Fruit fly (Drosophila melanogaster) whole organism, wandering third instar larva: ENCODE results near the gene CG7298.

ENCODE experiments used
- Abd-B ChIP-seq: fragments of >200 bp; optimal IDR thresholded peaks from 2 replicates; lab custom pipeline; 2017; ENCODE audit warnings: missing biosample characterization, missing genetic modification characterization
- CG32264 ChIP-seq: fragments of 200-800 bp; sonication (Bioruptor generic); optimal IDR thresholded peaks from 2 replicates; lab custom pipeline; 2016; ENCODE audit warnings: missing biosample characterization, missing genetic modification characterization
- CrebA ChIP-seq: fragments of 200-800 bp; sonication (Bioruptor generic); optimal IDR thresholded peaks from 2 replicates; lab custom pipeline; 2016; ENCODE audit warnings: missing biosample characterization, mild to moderate bottlenecking, missing genetic modification characterization, borderline replicate concordance
- Dfd ChIP-seq: fragments of >200 bp; optimal IDR thresholded peaks from 2 replicates; lab custom pipeline; 2017; ENCODE audit warnings: missing biosample characterization, missing genetic modification characterization
- Dif ChIP-seq: fragments of 200-275, 200-300 bp; sonication (Bioruptor generic); optimal IDR thresholded peaks from 2 replicates; lab custom pipeline; 2018; ENCODE audit warnings: missing biosample characterization, missing genetic modification characterization; ENCODE audit not compliant: partially characterized antibody
- HLH106 ChIP-seq: fragments of 200-800 bp; optimal IDR thresholded peaks from 3 replicates; lab custom pipeline; 2019; ENCODE audit warnings: missing biosample characterization, mild to moderate bottlenecking, missing genetic modification characterization, moderate library complexity
- Hr78 ChIP-seq: fragments of >200 bp; optimal IDR thresholded peaks from 2 replicates; lab custom pipeline; 2017; ENCODE audit warnings: missing biosample characterization, missing genetic modification characterization
- Hr83 ChIP-seq: fragments of 200-300 bp; sonication (Bioruptor generic); optimal IDR thresholded peaks from 2 replicates; lab custom pipeline; 2016; ENCODE audit warnings: missing biosample characterization, mild to moderate bottlenecking, missing genetic modification characterization, moderate library complexity; ENCODE audit not compliant: poor library complexity, severe bottlenecking
- Jra ChIP-seq: sonication (Bioruptor generic); optimal IDR thresholded peaks from 2 replicates; lab custom pipeline; 2016; ENCODE audit warnings: missing biosample characterization, missing genetic modification characterization
- Myc ChIP-seq: fragments of >200 bp; optimal IDR thresholded peaks from 2 replicates; lab custom pipeline; 2017
- N ChIP-seq: fragments of >200 bp; optimal IDR thresholded peaks from 2 replicates; lab custom pipeline; 2018; ENCODE audit warnings: missing biosample characterization, missing external identifiers, missing genetic modification characterization
- Rel ChIP-seq, 2 experiments: fragments of 200-800 bp; sonication (Bioruptor generic) in 1 of 2; optimal IDR thresholded peaks; 2 replicates in 1 of 2; 3 replicates in 1 of 2; lab custom pipeline; 2016 to 2019; ENCODE audit warnings: mild to moderate bottlenecking in 2 of 2, missing biosample characterization in 2 of 2, missing genetic modification characterization in 2 of 2, moderate library complexity in 1 of 2
- Sp1 ChIP-seq: fragments of 200-800 bp; sonication (Bioruptor generic); optimal IDR thresholded peaks from 3 replicates; lab custom pipeline; 2019; ENCODE audit warnings: missing biosample characterization, mild to moderate bottlenecking, missing genetic modification characterization, moderate library complexity
- Vsx2 ChIP-seq: fragments of 200-300, 225-300 bp; sonication (Bioruptor generic); optimal IDR thresholded peaks from 2 replicates; lab custom pipeline; 2018; ENCODE audit warnings: missing biosample characterization, missing genetic modification characterization; ENCODE audit not compliant: partially characterized antibody
- dl ChIP-seq, 2 experiments: fragments of 175-275, 200-275 bp in 1 of 2; fragments of 200-275 bp in 1 of 2; sonication (Bioruptor generic); optimal IDR thresholded peaks; lab custom pipeline; 2018; ENCODE audit warnings: mild to moderate bottlenecking in 2 of 2, missing biosample characterization in 2 of 2, missing genetic modification characterization in 2 of 2, moderate library complexity in 2 of 2; ENCODE audit not compliant: partially characterized antibody in 2 of 2, insufficient read depth in 1 of 2
- dmrt93B ChIP-seq: fragments of 200-800 bp; sonication (Bioruptor generic); optimal IDR thresholded peaks from 2 replicates; lab custom pipeline; 2018; ENCODE audit warnings: missing biosample characterization, mild to moderate bottlenecking, missing genetic modification characterization
- ey ChIP-seq: fragments of 200-800 bp; sonication (Bioruptor generic); optimal IDR thresholded peaks from 2 replicates; lab custom pipeline; 2016; ENCODE audit warnings: missing biosample characterization, missing genetic modification characterization
- foxo ChIP-seq, 2 experiments: fragments of 200-800 bp; sonication (Bioruptor generic); optimal IDR thresholded peaks; 2 replicates in 1 of 2; 3 replicates in 1 of 2; lab custom pipeline; 2016 to 2017; ENCODE audit warnings: missing biosample characterization in 2 of 2, missing genetic modification characterization in 2 of 2
- fru ChIP-seq: fragments of 200-800 bp; sonication (Bioruptor generic); optimal IDR thresholded peaks from 3 replicates; lab custom pipeline; 2016; ENCODE audit warnings: missing biosample characterization, mild to moderate bottlenecking, missing genetic modification characterization
- h ChIP-seq: fragments of 200-800 bp; sonication (Bioruptor generic); optimal IDR thresholded peaks from 3 replicates; lab custom pipeline; 2016; ENCODE audit warnings: missing biosample characterization, mild to moderate bottlenecking, missing genetic modification characterization
- jim ChIP-seq: fragments of 175-275, 200-325 bp; sonication (Bioruptor generic); optimal IDR thresholded peaks from 2 replicates; lab custom pipeline; 2016; ENCODE audit warnings: missing biosample characterization, mild to moderate bottlenecking, missing genetic modification characterization
- lola ChIP-seq: fragments of >200 bp; optimal IDR thresholded peaks from 2 replicates; lab custom pipeline; 2017; ENCODE audit warnings: missing biosample characterization, missing genetic modification characterization
- psq ChIP-seq: fragments of 200-800 bp; sonication (Bioruptor generic); optimal IDR thresholded peaks from 3 replicates; lab custom pipeline; 2017; ENCODE audit warnings: missing biosample characterization, mild to moderate bottlenecking, missing genetic modification characterization, moderate library complexity
- rgr ChIP-seq: fragments of 200-800 bp; sonication (Bioruptor generic); optimal IDR thresholded peaks from 3 replicates; lab custom pipeline; 2016; ENCODE audit warnings: missing biosample characterization, mild to moderate bottlenecking, missing genetic modification characterization
- sv ChIP-seq: fragments of 200-800 bp; sonication (Bioruptor generic); optimal IDR thresholded peaks from 3 replicates; lab custom pipeline; 2016; ENCODE audit warnings: missing biosample characterization, missing genetic modification characterization
- woc ChIP-seq: sonication (Bioruptor generic); optimal IDR thresholded peaks from 2 replicates; lab custom pipeline; 2016; ENCODE audit warnings: missing biosample characterization, mild to moderate bottlenecking, missing genetic modification characterization

The CG7298 gene

DNA sequence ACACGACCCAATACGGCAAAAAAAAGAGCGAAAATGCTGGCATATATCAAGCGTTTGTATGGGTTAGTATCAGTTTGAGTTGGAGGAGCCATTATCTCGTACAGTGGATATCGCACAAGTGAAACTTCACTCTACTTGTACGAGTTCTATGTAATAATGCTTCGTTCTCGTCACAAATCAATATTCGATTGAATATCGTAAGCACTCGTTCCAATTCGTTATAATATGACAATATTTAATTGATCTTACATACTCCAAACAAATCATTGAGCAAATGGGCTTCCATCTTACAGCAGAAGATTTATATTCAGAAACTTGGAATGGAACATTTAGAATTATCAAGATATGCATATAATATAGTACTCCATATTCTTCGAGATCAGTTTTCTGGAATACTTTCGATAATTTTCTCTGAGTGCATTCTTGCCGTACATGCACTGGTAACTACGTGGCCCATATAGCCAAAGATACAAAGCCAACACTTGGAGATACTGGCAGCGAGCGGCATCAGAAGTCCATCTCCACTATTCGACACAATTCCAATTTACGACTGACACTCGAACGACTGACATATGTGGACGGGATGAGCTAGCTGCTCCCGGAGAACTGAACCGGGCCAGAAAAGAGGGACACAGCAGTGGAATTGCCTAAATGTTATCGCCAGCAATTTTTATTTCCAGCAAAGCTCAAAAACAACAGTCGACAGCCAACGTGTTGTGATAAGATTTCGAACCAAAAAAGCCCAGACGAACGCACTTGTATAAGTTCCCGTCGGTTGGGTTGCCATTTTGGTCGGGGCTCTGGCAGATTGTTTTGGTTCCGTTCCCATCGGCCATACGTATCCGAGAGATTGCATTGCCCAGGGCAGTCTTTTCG, 10.4 kb downstream of the CG7298 start:
- TF ChIP-seq ey (GFP tag; lab: Kevin White, UChicago) (peak; percentile 22), woc (peak; percentile 2), Vsx2 (GFP tag; lab: Kevin White, UChicago) (no peak), h (GFP tag; lab: Kevin White, UChicago) (peak; percentile 5), HLH106 (tag; lab: Kevin White, UChicago) (peak; percentile 20), rgr (peak; percentile 7), jim (GFP tag; lab: Kevin White, UChicago) (no peak), Rel (GFP tag; optimal IDR thresholded peaks at IDR 0.05; lab: Kevin White, UChicago) (no peak), Rel (tag; optimal IDR thresholded peaks at IDR 0.05; lab: Kevin White, UChicago) (peak; percentile 53), psq (GFP tag; lab: Kevin White, UChicago) (peak; percentile 4)

DNA sequence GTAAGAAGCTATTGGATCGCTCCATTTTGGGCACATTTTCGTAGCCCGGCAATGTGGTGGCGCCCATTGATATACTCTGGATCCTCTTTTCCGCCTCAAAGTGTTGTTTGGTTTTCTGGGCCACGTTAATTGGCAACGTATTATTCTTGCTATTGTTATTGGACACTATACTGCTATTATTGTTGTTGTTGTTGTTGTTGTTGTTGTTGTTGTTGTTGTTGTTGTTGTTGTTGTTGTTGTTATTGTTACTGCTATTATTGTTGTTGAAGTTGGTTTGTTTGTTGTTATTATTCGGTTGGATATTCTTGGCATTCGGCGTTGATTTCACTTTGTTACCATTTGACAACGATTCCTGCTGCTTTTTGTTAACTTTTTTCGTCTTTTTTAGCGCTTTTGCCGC, 11.6 kb downstream of the CG7298 start:
- TF ChIP-seq Hr78 (GFP tag; lab: Kevin White, UChicago) (no peak), Dfd (GFP tag; lab: Kevin White, UChicago) (peak; percentile 97)

DNA sequence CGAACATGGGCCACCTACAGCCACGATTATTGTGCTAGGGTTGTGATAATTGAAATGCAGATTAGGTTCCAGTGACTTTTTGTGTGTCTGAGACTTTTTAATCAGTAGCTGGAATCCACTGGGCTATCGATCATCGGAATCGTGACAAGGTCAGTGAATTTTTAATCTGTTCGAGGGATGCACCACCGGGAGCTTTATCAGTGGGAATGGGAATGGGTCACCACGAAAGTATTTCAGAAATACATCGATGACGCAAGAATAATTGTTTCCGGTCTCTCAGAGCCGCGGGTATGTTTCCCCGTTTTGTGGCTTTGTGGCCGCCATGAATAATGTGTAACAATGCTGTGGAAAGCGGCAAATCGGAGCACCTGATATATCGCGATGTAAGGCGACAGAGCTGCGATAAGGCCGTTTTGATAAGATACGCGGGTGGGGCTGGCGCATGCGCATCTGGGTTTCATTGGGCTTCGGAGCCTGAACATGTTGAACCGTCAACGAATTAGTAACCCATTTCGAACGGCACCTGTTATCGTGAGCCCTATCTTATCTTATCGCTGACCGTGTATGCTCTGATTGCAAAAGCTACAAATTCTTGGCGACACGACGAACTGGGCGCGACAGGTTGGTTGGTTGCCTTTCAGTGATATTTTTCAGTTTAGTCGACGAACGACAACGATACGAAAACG, 15.5 kb downstream of the CG7298 start, which contains the start of gene Ssk:
Ssk (plus strand) TSS at position 638 of the 686 bp plus-strand sequence.
- TF ChIP-seq rgr (no peak), h (GFP tag; lab: Kevin White, UChicago) (peak; percentile 20), Vsx2 (GFP tag; lab: Kevin White, UChicago) (peak; percentile 90), Dif (GFP tag; lab: Kevin White, UChicago) (peak; percentile 59), CrebA (GFP tag; lab: Kevin White, UChicago) (peak; percentile 80), Sp1 (GFP tag; lab: Kevin White, UChicago) (peak; percentile 7), lola (no peak), Rel (GFP tag; optimal IDR thresholded peaks at IDR 0.05; lab: Kevin White, UChicago) (peak; percentile 13), Rel (tag; optimal IDR thresholded peaks at IDR 0.05; lab: Kevin White, UChicago) (peak; percentile 63)

- TF ChIP-seq fru (GFP tag; lab: Kevin White, UChicago) (peak; percentile 3), woc (no peak), psq (GFP tag; lab: Kevin White, UChicago) (peak; percentile 46), Hr83 (GFP tag; lab: Kevin White, UChicago) (no peak), Jra (GFP tag; lab: Kevin White, UChicago) (peak; percentile 78), Dfd (GFP tag; lab: Kevin White, UChicago) (no peak), h (GFP tag; lab: Kevin White, UChicago) (no peak), Rel (GFP tag; optimal IDR thresholded peaks at IDR 0.05; lab: Kevin White, UChicago) (no peak), Rel (tag; optimal IDR thresholded peaks at IDR 0.05; lab: Kevin White, UChicago) (peak; percentile 15), sv (GFP tag; lab: Kevin White, UChicago) (peak; percentile 35), Myc (lab: Kevin White, UChicago) (no peak), HLH106 (tag; lab: Kevin White, UChicago) (no peak), rgr (peak; percentile 16), Vsx2 (GFP tag; lab: Kevin White, UChicago) (peak; percentile 89), CG32264 (GFP tag; lab: Kevin White, UChicago) (no peak), dl (GFP tag; optimal IDR thresholded peaks at IDR 0.05; lab: Kevin White, UChicago; ENCODE audit: insufficient read depth in 1 of 2, partially characterized antibody in 2 of 2) (peak; percentile 72 to 78), Dif (GFP tag; lab: Kevin White, UChicago) (peak; percentile 97), dmrt93B (GFP tag; lab: Kevin White, UChicago) (no peak), CrebA (GFP tag; lab: Kevin White, UChicago) (peak; percentile 55), Abd-B (no peak), ey (GFP tag; lab: Kevin White, UChicago) (no peak), N (GFP tag; lab: Kevin White, UChicago) (no peak), foxo (GFP tag; optimal IDR thresholded peaks at IDR 0.05; lab: Kevin White, UChicago) (no peak), jim (GFP tag; lab: Kevin White, UChicago) (no peak)
Measured at dm6 chr3L:20186294-20187020, 17.0 kb downstream of the CG7298 start.
